Worm (Caenorhabditis elegans) whole organism, late embryonic: ENCODE results near the gene blos-4.
A peak's percentile ranks its signal among the peaks of the same experiment; 100 is the strongest.

Experiments used
- F13H6.1 ChIP-seq: sonication (generic microtip); optimal IDR thresholded peaks from 2 replicates; lab custom pipeline; 2016; ENCODE audit warnings: missing genetic modification characterization, missing compliant biosample characterization
- K02D7.2 ChIP-seq: sonication (generic microtip); optimal IDR thresholded peaks from 2 replicates; lab custom pipeline; 2017; ENCODE audit warnings: mild to moderate bottlenecking, missing genetic modification characterization, missing compliant biosample characterization
- K09A11.1 ChIP-seq: sonication (generic microtip); optimal IDR thresholded peaks from 2 replicates; lab custom pipeline; 2017; ENCODE audit warnings: antibody characterized with exemption, mild to moderate bottlenecking, missing genetic modification characterization, missing compliant biosample characterization; ENCODE audit not compliant: insufficient read depth
- T23F11.4 ChIP-seq: fragments of 200-800 bp; sonication (Bioruptor generic); optimal IDR thresholded peaks from 2 replicates; lab custom pipeline; 2018; ENCODE audit warnings: mild to moderate bottlenecking, missing genetic modification characterization, missing compliant biosample characterization
- ahr-1 ChIP-seq: sonication (generic microtip); optimal IDR thresholded peaks from 2 replicates; lab custom pipeline; 2016; ENCODE audit warnings: missing genetic modification characterization, missing compliant biosample characterization
- ama-1 ChIP-seq: fragments of 150-350 bp; optimal IDR thresholded peaks from 2 replicates; lab custom pipeline; 2014
- ceh-18 ChIP-seq: sonication (generic microtip); optimal IDR thresholded peaks from 2 replicates; lab custom pipeline; 2016; ENCODE audit warnings: missing genetic modification characterization, missing compliant biosample characterization
- ceh-19 ChIP-seq: fragments of 200-800 bp; sonication (Bioruptor generic); optimal IDR thresholded peaks from 2 replicates; lab custom pipeline; 2018; ENCODE audit warnings: mild to moderate bottlenecking, missing genetic modification characterization, missing compliant biosample characterization
- ceh-2 ChIP-seq: sonication (generic microtip); optimal IDR thresholded peaks from 2 replicates; lab custom pipeline; 2016; ENCODE audit warnings: missing genotype, missing genetic modification characterization, missing compliant biosample characterization
- ceh-22 ChIP-seq: sonication (generic microtip); optimal IDR thresholded peaks from 2 replicates; lab custom pipeline; 2017; ENCODE audit warnings: missing biosample characterization, missing genetic modification characterization
- ceh-24 ChIP-seq: sonication (generic microtip); optimal IDR thresholded peaks from 2 replicates; lab custom pipeline; 2016; ENCODE audit warnings: mild to moderate bottlenecking, missing genetic modification characterization, missing compliant biosample characterization
- ceh-30 ChIP-seq: fragments of 150-350 bp; optimal IDR thresholded peaks from 2 replicates; lab custom pipeline; 2014; ENCODE audit warnings: missing biosample characterization, missing genetic modification characterization
- ceh-31 ChIP-seq: sonication (generic microtip); optimal IDR thresholded peaks from 2 replicates; lab custom pipeline; 2016; ENCODE audit warnings: missing genetic modification characterization, missing compliant biosample characterization
- ceh-34 ChIP-seq: sonication (generic microtip); optimal IDR thresholded peaks from 2 replicates; lab custom pipeline; 2016; ENCODE audit warnings: mild to moderate bottlenecking, missing genetic modification characterization, missing compliant biosample characterization
- ceh-6 ChIP-seq: fragments of 200-800 bp; sonication (Bioruptor generic); optimal IDR thresholded peaks from 2 replicates; lab custom pipeline; 2018; ENCODE audit warnings: mild to moderate bottlenecking, missing genetic modification characterization, missing compliant biosample characterization
- che-1 ChIP-seq: sonication (generic microtip); optimal IDR thresholded peaks from 2 replicates; lab custom pipeline; 2016; ENCODE audit warnings: mild to moderate bottlenecking, missing genetic modification characterization, missing compliant biosample characterization
- dmd-4 ChIP-seq: sonication (generic microtip); optimal IDR thresholded peaks from 2 replicates; lab custom pipeline; 2016; ENCODE audit warnings: borderline replicate concordance, missing genetic modification characterization, missing compliant biosample characterization
- elt-2 ChIP-seq: sonication (generic microtip); optimal IDR thresholded peaks from 2 replicates; lab custom pipeline; 2016; ENCODE audit warnings: missing genetic modification reagents, missing genetic modification characterization, missing compliant biosample characterization
- ets-4 ChIP-seq: sonication (generic microtip); optimal IDR thresholded peaks from 2 replicates; lab custom pipeline; 2016; ENCODE audit warnings: missing genetic modification characterization, missing compliant biosample characterization
- eyg-1 ChIP-seq: sonication (generic microtip); optimal IDR thresholded peaks from 2 replicates; lab custom pipeline; 2016; ENCODE audit warnings: missing genotype, missing genetic modification characterization, missing compliant biosample characterization
- fkh-10 ChIP-seq: fragments of 150-350 bp; optimal IDR thresholded peaks from 2 replicates; lab custom pipeline; 2014; ENCODE audit warnings: missing biosample characterization, missing genetic modification reagents, missing genetic modification characterization
- fkh-6 ChIP-seq: sonication (generic microtip); optimal IDR thresholded peaks from 2 replicates; lab custom pipeline; 2016; ENCODE audit warnings: missing genetic modification characterization, missing compliant biosample characterization
- gmeb-2 ChIP-seq: sonication (generic microtip); optimal IDR thresholded peaks from 2 replicates; lab custom pipeline; 2016; ENCODE audit warnings: missing genetic modification characterization, inconsistent platforms, missing compliant biosample characterization
- hlh-13 ChIP-seq: fragments of 200-800 bp; sonication (Bioruptor generic); optimal IDR thresholded peaks from 2 replicates; lab custom pipeline; 2018; ENCODE audit warnings: mild to moderate bottlenecking, missing genetic modification characterization, missing compliant biosample characterization
- hlh-30 ChIP-seq: sonication (generic microtip); optimal IDR thresholded peaks from 2 replicates; lab custom pipeline; 2017; ENCODE audit warnings: antibody characterized with exemption, missing genetic modification characterization, missing compliant biosample characterization; ENCODE audit not compliant: insufficient read depth
- hlh-6 ChIP-seq: sonication (generic microtip); optimal IDR thresholded peaks from 2 replicates; lab custom pipeline; 2016; ENCODE audit warnings: missing genotype, missing genetic modification characterization, missing compliant biosample characterization
- lim-6 ChIP-seq: sonication (generic microtip); optimal IDR thresholded peaks from 2 replicates; lab custom pipeline; 2016; ENCODE audit warnings: missing genetic modification characterization, missing compliant biosample characterization
- lin-11 ChIP-seq: fragments of 200-800 bp; sonication (Bioruptor generic); optimal IDR thresholded peaks from 2 replicates; lab custom pipeline; 2018; ENCODE audit warnings: mild to moderate bottlenecking, missing genetic modification characterization, missing compliant biosample characterization
- madf-2 ChIP-seq: sonication (generic microtip); optimal IDR thresholded peaks from 2 replicates; lab custom pipeline; 2017; ENCODE audit warnings: missing genetic modification characterization, missing compliant biosample characterization
- mec-3 ChIP-seq: sonication (generic microtip); optimal IDR thresholded peaks from 2 replicates; lab custom pipeline; 2016; ENCODE audit warnings: borderline replicate concordance, missing genetic modification characterization, missing compliant biosample characterization
- nfya-1 ChIP-seq: sonication (generic microtip); optimal IDR thresholded peaks from 2 replicates; lab custom pipeline; 2017; ENCODE audit warnings: missing genetic modification characterization, mild to moderate bottlenecking, missing compliant biosample characterization, antibody characterized with exemption, moderate library complexity
- nhr-232 ChIP-seq: sonication (generic microtip); optimal IDR thresholded peaks from 2 replicates; lab custom pipeline; 2016; ENCODE audit warnings: missing genetic modification characterization, missing compliant biosample characterization
- npax-4 ChIP-seq: sonication (generic microtip); optimal IDR thresholded peaks from 2 replicates; lab custom pipeline; 2016; ENCODE audit warnings: missing genetic modification characterization, missing compliant biosample characterization
- pag-3 ChIP-seq: sonication (generic microtip); optimal IDR thresholded peaks from 2 replicates; lab custom pipeline; 2016; ENCODE audit warnings: missing compliant biosample characterization, missing genetic modification characterization, borderline replicate concordance
- pat-9 ChIP-seq: fragments of 200-800 bp; sonication (Bioruptor generic); optimal IDR thresholded peaks from 2 replicates; lab custom pipeline; 2018; ENCODE audit warnings: mild to moderate bottlenecking, missing genetic modification characterization, moderate library complexity, missing compliant biosample characterization
- pax-1 ChIP-seq: fragments of 150-350 bp; optimal IDR thresholded peaks from 2 replicates; lab custom pipeline; 2014; ENCODE audit warnings: missing biosample characterization, missing genetic modification characterization
- pha-4 ChIP-seq: fragments of 150-350 bp; optimal IDR thresholded peaks from 2 replicates; lab custom pipeline; 2018; ENCODE audit warnings: missing biosample characterization, missing genetic modification reagents, missing genetic modification characterization
- pqm-1 ChIP-seq: sonication (generic microtip); optimal IDR thresholded peaks from 2 replicates; lab custom pipeline; 2016; ENCODE audit warnings: missing genetic modification characterization, missing compliant biosample characterization
- pros-1 ChIP-seq: fragments of 150-350 bp; optimal IDR thresholded peaks from 2 replicates; lab custom pipeline; 2014; ENCODE audit warnings: missing biosample characterization, missing genetic modification reagents, missing genetic modification characterization
- ref-2 ChIP-seq: sonication (generic microtip); optimal IDR thresholded peaks from 2 replicates; lab custom pipeline; 2016; ENCODE audit warnings: missing genetic modification characterization, missing compliant biosample characterization
- sdc-2 ChIP-seq: sonication (generic microtip); optimal IDR thresholded peaks from 2 replicates; lab custom pipeline; 2016; ENCODE audit warnings: missing genotype, missing genetic modification characterization, missing compliant biosample characterization
- sox-2 ChIP-seq: fragments of 200-800 bp; sonication (Bioruptor generic); IDR thresholded peaks from 2 replicates; pipeline ENCODE4 v1.3.6; 2022; ENCODE audit warnings: missing genetic modification reagents, missing genetic modification characterization, missing compliant biosample characterization
- syd-9 ChIP-seq: sonication (generic microtip); optimal IDR thresholded peaks from 2 replicates; lab custom pipeline; 2016; ENCODE audit warnings: mild to moderate bottlenecking, missing genetic modification characterization, moderate library complexity, missing compliant biosample characterization
- tbx-7 ChIP-seq: sonication (generic microtip); optimal IDR thresholded peaks from 2 replicates; lab custom pipeline; 2016; ENCODE audit warnings: missing genotype, missing genetic modification characterization, missing compliant biosample characterization
- unc-42 ChIP-seq: sonication (generic microtip); optimal IDR thresholded peaks from 2 replicates; lab custom pipeline; 2016; ENCODE audit warnings: missing genotype, missing genetic modification characterization, missing compliant biosample characterization
- zip-5 ChIP-seq: sonication (generic microtip); optimal IDR thresholded peaks from 2 replicates; lab custom pipeline; 2016; ENCODE audit warnings: missing genetic modification characterization, missing compliant biosample characterization
- ztf-16 ChIP-seq: sonication (generic microtip); optimal IDR thresholded peaks from 2 replicates; lab custom pipeline; 2017; ENCODE audit warnings: missing genetic modification characterization, missing compliant biosample characterization

blos-4 gene

ce11 chrII:6263685-6264084 is 18.6 kb downstream of the blos-4 start, which contains the start of gene F13H8.3:
Gene F13H8.3, plus strand, starts transcription at chrII:6263985.
- TF ChIP-seq pag-3 (no peak), npax-4 (tag; lab: Kevin White, UChicago) (no peak), pha-4 (no peak), ama-1 (lab: Kevin White, UChicago) (no peak), lim-6 (no peak), hlh-30 (tag; lab: Kevin White, UChicago) (no peak), elt-2 (tag; lab: Kevin White, UChicago) (no peak), hlh-13 (GFP tag; lab: Kevin White, UChicago) (no peak), ets-4 (tag; lab: Kevin White, UChicago) (no peak), ceh-6 (GFP tag; lab: Kevin White, UChicago) (no peak), ceh-30 (tag; lab: Kevin White, UChicago) (no peak), ceh-2 (no peak), F13H6.1 (no peak), ceh-34 (tag; lab: Kevin White, UChicago) (no peak)

ce11 chrII:6267983-6268382 is 22.9 kb downstream of the blos-4 start, which contains the start of gene F13H8.8:
Gene F13H8.8, minus strand, starts transcription at chrII:6268083.
- TF ChIP-seq ztf-16 (tag; lab: Kevin White, UChicago) (no peak), ceh-30 (tag; lab: Kevin White, UChicago) (no peak), pat-9 (tag; lab: Kevin White, UChicago) (no peak), ceh-19 (GFP tag; lab: Kevin White, UChicago) (no peak), fkh-6 (tag; lab: Kevin White, UChicago) (no peak), T23F11.4 (GFP tag; lab: Kevin White, UChicago) (no peak), sdc-2 (tag; lab: Kevin White, UChicago) (no peak), K02D7.2 (no peak), gmeb-2 (tag; lab: Kevin White, UChicago) (no peak), dmd-4 (no peak), pha-4 (no peak), fkh-10 (GFP tag; lab: Kevin White, UChicago) (no peak), eyg-1 (tag; lab: Kevin White, UChicago) (no peak), madf-2 (tag; lab: Kevin White, UChicago) (no peak)
- TF ChIP-seq, all 69 proteins: peak for 0

- TF ChIP-seq ceh-31: peak; percentile 82
- no peak for TF ChIP-seq mec-3 (tag; lab: Kevin White, UChicago)
- no peak for TF ChIP-seq npax-4 (tag; lab: Kevin White, UChicago)
- no peak for TF ChIP-seq fkh-6 (tag; lab: Kevin White, UChicago)
- peak; percentile 80 for TF ChIP-seq nfya-1 (tag; lab: Kevin White, UChicago)
- TF ChIP-seq syd-9 (tag; lab: Kevin White, UChicago): no peak
- TF ChIP-seq che-1 (tag; lab: Kevin White, UChicago): no peak
- no peak for TF ChIP-seq ztf-16 (tag; lab: Kevin White, UChicago)
- TF ChIP-seq elt-2 (tag; lab: Kevin White, UChicago): peak; percentile 25
- no peak for TF ChIP-seq pros-1 (tag; lab: Kevin White, UChicago)
- peak; percentile 24 for TF ChIP-seq zip-5 (tag; lab: Kevin White, UChicago)
- TF ChIP-seq pat-9 (tag; lab: Kevin White, UChicago): no peak
- no peak for TF ChIP-seq hlh-13 (GFP tag; lab: Kevin White, UChicago)
- TF ChIP-seq ceh-34 (tag; lab: Kevin White, UChicago): peak; percentile 51
- no peak for TF ChIP-seq ceh-22 (tag; lab: Kevin White, UChicago)
- peak; percentile 22 for TF ChIP-seq tbx-7 (tag; lab: Kevin White, UChicago)
- no peak for TF ChIP-seq ceh-24 (tag; lab: Kevin White, UChicago)
- TF ChIP-seq pag-3: no peak
- no peak for TF ChIP-seq eyg-1 (tag; lab: Kevin White, UChicago)
- TF ChIP-seq fkh-10 (GFP tag; lab: Kevin White, UChicago): no peak
- no peak for TF ChIP-seq lin-11
- TF ChIP-seq sox-2 (GFP tag; lab: Robert Waterston, UW): peak; percentile 7; the same call in 1 of the 2 replicates
- no peak for TF ChIP-seq ahr-1 (tag; lab: Kevin White, UChicago)
- TF ChIP-seq nhr-232 (tag; lab: Kevin White, UChicago): no peak
- peak; percentile 20 for TF ChIP-seq ceh-18
- peak; percentile 71 for TF ChIP-seq ref-2
- no peak for TF ChIP-seq pqm-1 (tag; lab: Kevin White, UChicago)
- TF ChIP-seq unc-42 (tag; lab: Kevin White, UChicago): peak; percentile 79
- peak; percentile 16 for TF ChIP-seq pax-1 (tag; lab: Kevin White, UChicago)
- no peak for TF ChIP-seq hlh-6 (tag; lab: Kevin White, UChicago)
- no peak for TF ChIP-seq K09A11.1 (tag; lab: Kevin White, UChicago)
- TF ChIP-seq ceh-19 (GFP tag; lab: Kevin White, UChicago): no peak
- TF ChIP-seq K02D7.2: no peak
- no peak for TF ChIP-seq sdc-2 (tag; lab: Kevin White, UChicago)
- no peak for TF ChIP-seq pha-4
Measured at ce11 chrII:6269805-6270414, 24.9 kb downstream of the blos-4 start, which contains the start of gene F13H8.2. Gene F13H8.2, plus strand, starts transcription at chrII:6270364.
